Worm (Caenorhabditis elegans) whole organism, L1 larva: ENCODE results near the gene rnp-5.

Source experiments
- efl-1 ChIP-seq, 4 experiments: fragments of 150-350 bp; optimal IDR thresholded peaks in 3 of 4; peaks in 1 of 4; 1 replicate in 1 of 4; 2 replicates in 3 of 4; lab custom pipeline; 2014; ENCODE audit warnings: missing biosample characterization in 2 of 4, missing genetic modification characterization in 2 of 4, missing genetic modification reagents in 2 of 4
- nhr-47 ChIP-seq: sonication (generic microtip); optimal IDR thresholded peaks from 2 replicates; lab custom pipeline; 2016; ENCODE audit warnings: mild to moderate bottlenecking, missing genetic modification characterization, moderate library complexity, missing compliant biosample characterization
- zag-1 ChIP-seq: fragments of 150-350 bp; optimal IDR thresholded peaks from 2 replicates; lab custom pipeline; 2014; ENCODE audit warnings: missing biosample characterization, missing genetic modification characterization

DNA sequence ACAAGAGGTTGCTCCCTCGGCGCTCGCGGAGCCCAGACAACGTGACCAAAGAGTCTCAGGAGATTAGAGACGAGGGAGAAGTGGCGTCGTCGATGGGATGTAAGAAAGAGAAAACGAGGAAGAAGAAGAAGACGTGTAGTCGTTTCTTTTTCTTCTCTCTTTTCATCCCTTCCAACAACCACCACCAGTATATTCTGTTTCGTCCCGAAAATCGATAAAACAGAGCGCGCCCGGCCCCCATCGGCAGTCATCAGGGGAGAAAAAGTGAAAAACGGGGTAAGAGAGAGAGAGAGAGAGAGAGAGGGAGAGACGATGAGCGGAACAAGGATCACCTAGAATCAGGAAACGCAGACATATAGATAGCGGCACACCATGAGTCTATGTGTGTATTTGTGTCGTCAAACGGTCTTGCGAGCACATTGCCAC is 34.2 kb upstream of the rnp-5 start:
- TF ChIP-seq efl-1 (optimal IDR thresholded peaks at IDR 0.05; lab: Kevin White, UChicago) = peak; percentile 63 to 74
- TF ChIP-seq efl-1 (GFP tag; optimal IDR thresholded peaks at IDR 0.05 in 1 of 2; lab: Kevin White, UChicago) = peak; percentile 12 to 93
- TF ChIP-seq nhr-47 (tag; lab: Kevin White, UChicago) = peak; percentile 84
- peak; percentile 44 for TF ChIP-seq zag-1 (tag; lab: Kevin White, UChicago)
